Worm (Caenorhabditis elegans) whole organism, mixed stage, embryonic: ENCODE results near the gene col-126.
"Not testable (repeated sequence)": the region's sequence is repeated elsewhere in the genome, so short reads cannot be mapped to it uniquely, and the experiment has no call there.

Experiments
- M03D4.4 ChIP-seq: sonication (generic microtip); optimal IDR thresholded peaks from 2 replicates; lab custom pipeline; 2017; ENCODE audit warnings: mild to moderate bottlenecking, missing genetic modification characterization, missing compliant biosample characterization
- bed-3 ChIP-seq: fragments of 200-800 bp; sonication (Bioruptor generic); optimal IDR thresholded peaks from 3 replicates; lab custom pipeline; 2018; ENCODE audit warnings: mild to moderate bottlenecking, missing genetic modification characterization, moderate library complexity, missing compliant biosample characterization
- blmp-1 ChIP-seq: fragments of 150-350 bp; optimal IDR thresholded peaks from 2 replicates; lab custom pipeline; 2014; ENCODE audit warnings: missing biosample characterization, missing genetic modification characterization
- ceh-39 ChIP-seq: fragments of 150-350 bp; optimal IDR thresholded peaks from 2 replicates; lab custom pipeline; 2014; ENCODE audit warnings: missing biosample characterization, missing genetic modification characterization
- ceh-43 ChIP-seq: fragments of 200-800 bp; sonication (Bioruptor generic); optimal IDR thresholded peaks from 2 replicates; lab custom pipeline; 2018; ENCODE audit warnings: mild to moderate bottlenecking, missing genetic modification characterization, moderate library complexity, missing compliant biosample characterization
- ceh-83 ChIP-seq: fragments of 200-800 bp; sonication (Bioruptor generic); optimal IDR thresholded peaks from 2 replicates; lab custom pipeline; 2018; ENCODE audit warnings: mild to moderate bottlenecking, missing genetic modification characterization, missing compliant biosample characterization
- ces-1 ChIP-seq: fragments of 150-350 bp; optimal IDR thresholded peaks from 2 replicates; lab custom pipeline; 2014; ENCODE audit warnings: missing biosample characterization, missing genetic modification reagents, missing genetic modification characterization
- drap-1 ChIP-seq: fragments of 200-800 bp; sonication (Bioruptor generic); optimal IDR thresholded peaks from 3 replicates; lab custom pipeline; 2018; ENCODE audit warnings: mild to moderate bottlenecking, missing genetic modification characterization, missing compliant biosample characterization
- elt-1 ChIP-seq: sonication (generic microtip); optimal IDR thresholded peaks from 2 replicates; lab custom pipeline; 2017; ENCODE audit warnings: missing genetic modification characterization, mild to moderate bottlenecking, missing compliant biosample characterization, antibody characterized with exemption, moderate library complexity, borderline replicate concordance; ENCODE audit not compliant: insufficient read depth
- flh-1 ChIP-seq: fragments of 200-800 bp; sonication (Bioruptor generic); optimal IDR thresholded peaks from 2 replicates; lab custom pipeline; 2018; ENCODE audit warnings: mild to moderate bottlenecking, missing genetic modification characterization, moderate library complexity, missing compliant biosample characterization
- ham-2 ChIP-seq: fragments of 200-800 bp; sonication (Bioruptor generic); optimal IDR thresholded peaks from 2 replicates; lab custom pipeline; 2018; ENCODE audit warnings: mild to moderate bottlenecking, missing genetic modification characterization, missing compliant biosample characterization
- lin-13 ChIP-seq: fragments of 150-350 bp; optimal IDR thresholded peaks from 2 replicates; lab custom pipeline; 2014; ENCODE audit warnings: missing biosample characterization, missing genetic modification characterization
- lin-32 ChIP-seq: fragments of 200-800 bp; sonication (Bioruptor generic); optimal IDR thresholded peaks from 2 replicates; lab custom pipeline; 2018; ENCODE audit warnings: mild to moderate bottlenecking, missing genetic modification characterization, missing compliant biosample characterization
- lsy-2 ChIP-seq: fragments of 150-350 bp; optimal IDR thresholded peaks from 2 replicates; lab custom pipeline; 2014; ENCODE audit warnings: missing biosample characterization, missing genetic modification characterization
- mab-5 ChIP-seq: fragments of 150-350 bp; optimal IDR thresholded peaks from 2 replicates; lab custom pipeline; 2014; ENCODE audit warnings: missing biosample characterization, missing genetic modification characterization
- mls-2 ChIP-seq: sonication (generic microtip); optimal IDR thresholded peaks from 2 replicates; lab custom pipeline; 2016; ENCODE audit warnings: mild to moderate bottlenecking, missing genetic modification characterization, moderate library complexity, missing compliant biosample characterization
- nhr-12 ChIP-seq: fragments of 150-350 bp; optimal IDR thresholded peaks from 2 replicates; lab custom pipeline; 2014; ENCODE audit warnings: missing biosample characterization, missing genetic modification characterization
- nhr-2 ChIP-seq: fragments of 150-350 bp; optimal IDR thresholded peaks from 2 replicates; lab custom pipeline; 2014; ENCODE audit warnings: missing biosample characterization, missing genetic modification characterization
- nhr-237 ChIP-seq: fragments of 150-350 bp; optimal IDR thresholded peaks from 2 replicates; lab custom pipeline; 2014; ENCODE audit warnings: missing biosample characterization, missing genetic modification characterization
- nhr-28 ChIP-seq: fragments of 150-350 bp; optimal IDR thresholded peaks from 2 replicates; lab custom pipeline; 2014; ENCODE audit warnings: missing biosample characterization, missing genetic modification characterization
- nhr-76 ChIP-seq: sonication (generic microtip); optimal IDR thresholded peaks from 2 replicates; lab custom pipeline; 2017; ENCODE audit warnings: missing biosample characterization, missing genetic modification characterization
- pha-4 ChIP-seq: fragments of 150-350 bp; optimal IDR thresholded peaks from 2 replicates; lab custom pipeline; 2018; ENCODE audit warnings: missing biosample characterization, missing genetic modification reagents, missing genetic modification characterization
- sem-2 ChIP-seq: fragments of 200-800 bp; sonication (Bioruptor generic); optimal IDR thresholded peaks from 2 replicates; lab custom pipeline; 2018; ENCODE audit warnings: mild to moderate bottlenecking, missing genetic modification characterization, missing compliant biosample characterization
- snpc-4 ChIP-seq: fragments of 150-350 bp; optimal IDR thresholded peaks from 2 replicates; lab custom pipeline; 2014; ENCODE audit warnings: missing biosample characterization, missing genetic modification characterization
- sptf-1 ChIP-seq: sonication (generic microtip); optimal IDR thresholded peaks from 2 replicates; lab custom pipeline; 2017; ENCODE audit warnings: mild to moderate bottlenecking, missing genetic modification characterization, moderate library complexity, missing compliant biosample characterization
- tbx-8 ChIP-seq: fragments of 200-800 bp; sonication (Bioruptor generic); optimal IDR thresholded peaks from 2 replicates; lab custom pipeline; 2018; ENCODE audit warnings: mild to moderate bottlenecking, missing genetic modification characterization, moderate library complexity, missing compliant biosample characterization
- unc-120 ChIP-seq: sonication (generic microtip); optimal IDR thresholded peaks from 2 replicates; lab custom pipeline; 2017; ENCODE audit warnings: missing genetic modification characterization, missing compliant biosample characterization; ENCODE audit not compliant: poor library complexity, severe bottlenecking
- unc-39 ChIP-seq: fragments of 150-350 bp; optimal IDR thresholded peaks from 2 replicates; lab custom pipeline; 2014; ENCODE audit warnings: missing biosample characterization, missing genetic modification characterization
- unc-62 ChIP-seq: fragments of 150-350 bp; optimal IDR thresholded peaks from 2 replicates; lab custom pipeline; 2014; ENCODE audit warnings: missing biosample characterization, missing genetic modification reagents, missing genetic modification characterization
- zip-8 ChIP-seq: fragments of 150-350 bp; optimal IDR thresholded peaks from 2 replicates; lab custom pipeline; 2014; ENCODE audit warnings: missing biosample characterization, missing genetic modification characterization
- ztf-11 ChIP-seq: fragments of 150-350 bp; optimal IDR thresholded peaks from 2 replicates; lab custom pipeline; 2014; ENCODE audit warnings: missing biosample characterization, missing genetic modification characterization

The col-126 gene

ce11 chrIV:11253689-11254088 is 9.5 kb upstream of the col-126 start, which contains the start of gene C05C12.1:
TSS of gene C05C12.1 (plus strand) at chrIV:11253989.
- TF ChIP-seq sptf-1; nhr-12; ceh-83 (GFP tag; lab: Kevin White, UChicago): not testable (repeated sequence)

ce11 chrIV:11257476-11257875 is 5.7 kb upstream of the col-126 start:
- TF ChIP-seq tbx-8 (no peak), ztf-11 (no peak), zip-8 (tag; lab: Kevin White, UChicago) (no peak), ceh-43 (GFP tag; lab: Kevin White, UChicago) (no peak), mls-2 (tag; lab: Kevin White, UChicago) (no peak), elt-1 (tag; lab: Kevin White, UChicago) (no peak), unc-62 (no peak), drap-1 (GFP tag; lab: Kevin White, UChicago) (no peak), M03D4.4 (tag; lab: Kevin White, UChicago) (no peak), sem-2 (GFP tag; lab: Kevin White, UChicago) (no peak), bed-3 (no peak), snpc-4 (no peak)

- no peak for TF ChIP-seq nhr-237 (tag; lab: Kevin White, UChicago)
- no peak for TF ChIP-seq zip-8 (tag; lab: Kevin White, UChicago)
- no peak for TF ChIP-seq ces-1 (GFP tag; lab: Kevin White, UChicago)
- no peak for TF ChIP-seq tbx-8
- no peak for TF ChIP-seq bed-3
- TF ChIP-seq elt-1 (tag; lab: Kevin White, UChicago), result no peak
- TF ChIP-seq blmp-1 (tag; lab: Kevin White, UChicago), result no peak
- TF ChIP-seq sptf-1, result no peak
- TF ChIP-seq mab-5, result no peak
- TF ChIP-seq nhr-2 (tag; lab: Kevin White, UChicago), result no peak
Observed at ce11 chrIV:11259485-11259972, 3.7 kb upstream of the col-126 start, which contains the start of gene gtl-1. TSS of gene gtl-1 (minus strand) at chrIV:11259535.

ce11 chrIV:11260544-11261227 is 2.5 kb upstream of the col-126 start, which contains the start of gene C05C12.5:
TSS of gene C05C12.5 (minus strand) at chrIV:11261185.
- TF ChIP-seq ham-2 (GFP tag; lab: Kevin White, UChicago) (no peak), zip-8 (tag; lab: Kevin White, UChicago) (no peak), ceh-43 (GFP tag; lab: Kevin White, UChicago) (no peak), sptf-1 (no peak)

- TF ChIP-seq ztf-11 (no peak), mls-2 (tag; lab: Kevin White, UChicago) (no peak), unc-120 (tag; lab: Kevin White, UChicago) (no peak), ces-1 (GFP tag; lab: Kevin White, UChicago) (no peak), nhr-12 (no peak), nhr-2 (tag; lab: Kevin White, UChicago) (no peak), sem-2 (GFP tag; lab: Kevin White, UChicago) (no peak), ceh-39 (tag; lab: Kevin White, UChicago) (no peak), nhr-28 (no peak)
Observed at ce11 chrIV:11261535-11261934, 1.7 kb upstream of the col-126 start, which contains the start of gene F54D1.1. TSS of gene F54D1.1 (plus strand) at chrIV:11261835.

- TF ChIP-seq sem-2 (GFP tag; lab: Kevin White, UChicago) (no peak), bed-3 (no peak), tbx-8 (no peak), ham-2 (GFP tag; lab: Kevin White, UChicago) (no peak), nhr-2 (tag; lab: Kevin White, UChicago) (no peak), nhr-76 (tag; lab: Kevin White, UChicago) (no peak), blmp-1 (tag; lab: Kevin White, UChicago) (no peak), zip-8 (tag; lab: Kevin White, UChicago) (no peak)
Observed at ce11 chrIV:11266090-11266489, 2.9 kb downstream of the col-126 start, which contains the start of gene col-127. TSS of gene col-127 (minus strand) at chrIV:11266190.

- no peak for TF ChIP-seq ztf-11
- no peak for TF ChIP-seq zip-8 (tag; lab: Kevin White, UChicago)
- TF ChIP-seq lin-13 (tag; lab: Kevin White, UChicago), result no peak
- no peak for TF ChIP-seq bed-3
- no peak for TF ChIP-seq tbx-8
- no peak for TF ChIP-seq ceh-39 (tag; lab: Kevin White, UChicago)
- no peak for TF ChIP-seq lsy-2 (tag; lab: Kevin White, UChicago)
- no peak for TF ChIP-seq nhr-76 (tag; lab: Kevin White, UChicago)
- TF ChIP-seq unc-62, result no peak
- TF ChIP-seq nhr-237 (tag; lab: Kevin White, UChicago), result no peak
- TF ChIP-seq lin-32, result no peak
- TF ChIP-seq unc-39 (tag; lab: Kevin White, UChicago), result no peak
- TF ChIP-seq pha-4 (tag; lab: Kevin White, UChicago), result no peak
- no peak for TF ChIP-seq flh-1 (GFP tag; lab: Kevin White, UChicago)
- TF ChIP-seq, all 35 proteins: peak for 0
Observed at ce11 chrIV:11269483-11269882, 6.3 kb downstream of the col-126 start.
